Worm (Caenorhabditis elegans): Measurements from ENCODE around the gene vps-29.
A peak's percentile ranks its signal among the peaks of the same experiment; 100 is the strongest.

The vps-29 gene

ce11 chrIII:10088508-10088981 is 24.3 kb downstream of the vps-29 start, which contains the start of gene hal-2:
Gene hal-2, minus strand, starts transcription at chrIII:10088931.
- TF ChIP-seq dao-5 (tag; optimal IDR thresholded peaks at IDR 0.05) = no peak
- no peak for TF ChIP-seq W03F9.2 (tag; optimal IDR thresholded peaks at IDR 0.05)

- TF ChIP-seq dao-5 (tag; optimal IDR thresholded peaks at IDR 0.05) (no peak), W03F9.2 (tag; optimal IDR thresholded peaks at IDR 0.05) (no peak), him-1 (tag; optimal IDR thresholded peaks at IDR 0.05) (no peak)
Measured at ce11 chrIII:10085983-10086382, 26.9 kb downstream of the vps-29 start, which contains the start of gene T16H12.2. Gene T16H12.2, plus strand, starts transcription at chrIII:10086283.

- TF ChIP-seq W03F9.2 (tag; optimal IDR thresholded peaks at IDR 0.05) (no peak), him-1 (tag; optimal IDR thresholded peaks at IDR 0.05) (no peak), dao-5 (tag; optimal IDR thresholded peaks at IDR 0.05) (no peak)
Measured at ce11 chrIII:10085574-10085973, 27.3 kb downstream of the vps-29 start.

ce11 chrIII:10085103-10085502 is 27.8 kb downstream of the vps-29 start, which contains the start of gene T16H12.13:
Gene T16H12.13, plus strand, starts transcription at chrIII:10085403.
- TF ChIP-seq him-1 (tag; optimal IDR thresholded peaks at IDR 0.05) = no peak
- TF ChIP-seq W03F9.2 (tag; optimal IDR thresholded peaks at IDR 0.05) = no peak
- no peak for TF ChIP-seq dao-5 (tag; optimal IDR thresholded peaks at IDR 0.05)

- TF ChIP-seq dao-5 (tag; optimal IDR thresholded peaks at IDR 0.05) (no peak), him-1 (tag; optimal IDR thresholded peaks at IDR 0.05) (no peak), W03F9.2 (tag; optimal IDR thresholded peaks at IDR 0.05) (no peak)
Measured at ce11 chrIII:10083242-10083641, 29.6 kb downstream of the vps-29 start, which contains the start of gene T16H12.3. Gene T16H12.3, minus strand, starts transcription at chrIII:10083292.

- TF ChIP-seq W03F9.2 (tag; optimal IDR thresholded peaks at IDR 0.05) = no peak
- no peak for TF ChIP-seq him-1 (tag; optimal IDR thresholded peaks at IDR 0.05)
- no peak for TF ChIP-seq dao-5 (tag; optimal IDR thresholded peaks at IDR 0.05)
Measured at ce11 chrIII:10078784-10079183, 34.1 kb downstream of the vps-29 start.

ce11 chrIII:10078151-10078550 is 34.7 kb downstream of the vps-29 start, which contains the start of gene T16G12.9:
Gene T16G12.9, minus strand, starts transcription at chrIII:10078251.
- no peak for TF ChIP-seq him-1 (tag; optimal IDR thresholded peaks at IDR 0.05)
- no peak for TF ChIP-seq dao-5 (tag; optimal IDR thresholded peaks at IDR 0.05)
- TF ChIP-seq W03F9.2 (tag; optimal IDR thresholded peaks at IDR 0.05) = no peak

ce11 chrIII:10076042-10076441 is 36.8 kb downstream of the vps-29 start:
- TF ChIP-seq W03F9.2 (tag; optimal IDR thresholded peaks at IDR 0.05) = no peak
- TF ChIP-seq him-1 (tag; optimal IDR thresholded peaks at IDR 0.05) = no peak
- no peak for TF ChIP-seq dao-5 (tag; optimal IDR thresholded peaks at IDR 0.05)

- TF ChIP-seq W03F9.2 (tag; optimal IDR thresholded peaks at IDR 0.05) (no peak), him-1 (tag; optimal IDR thresholded peaks at IDR 0.05) (no peak), dao-5 (tag; optimal IDR thresholded peaks at IDR 0.05) (no peak)
Measured at ce11 chrIII:10069278-10069677, 43.6 kb downstream of the vps-29 start, which contains the start of gene T16G12.6. Gene T16G12.6, plus strand, starts transcription at chrIII:10069578.

ce11 chrIII:10064140-10064539 is 48.7 kb downstream of the vps-29 start, which contains the start of gene ekl-6:
Gene ekl-6, plus strand, starts transcription at chrIII:10064404.
- TF ChIP-seq dao-5 (tag; optimal IDR thresholded peaks at IDR 0.05) (no peak), W03F9.2 (tag; optimal IDR thresholded peaks at IDR 0.05) (peak; percentile 51)
